Fruit fly (Drosophila melanogaster) S2 (cell line): ENCODE results near the gene CG31697.

ENCODE experiments used
- CG8478 ChIP-seq: fragments of >200 bp; optimal IDR thresholded peaks from 2 replicates; lab custom pipeline; 2018
- CTCF ChIP-seq, 2 experiments: fragments of >200 bp; optimal IDR thresholded peaks; 2 replicates each; lab custom pipeline; 2018

The CG31697 gene

DNA sequence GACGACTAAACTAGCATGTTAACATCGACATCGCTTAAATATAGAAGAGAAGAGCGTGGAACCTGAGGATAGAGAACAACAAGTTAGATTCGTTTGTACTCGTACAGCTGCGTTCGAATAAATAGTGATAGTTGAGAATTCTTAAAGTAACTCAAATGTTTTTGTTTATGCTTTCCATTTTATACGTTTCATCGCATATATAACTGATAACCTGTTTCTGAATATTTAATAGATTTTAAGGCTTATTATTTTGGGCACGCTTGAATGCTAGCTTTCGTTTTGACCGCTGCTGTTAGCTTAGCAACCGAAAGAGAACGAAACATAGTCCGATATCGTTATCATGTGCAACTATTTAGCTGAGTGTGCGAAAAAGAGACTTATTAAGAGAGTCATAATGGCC is 6.9 kb upstream of the CG31697 start:
- TF ChIP-seq CG8478 (no peak), CTCF (optimal IDR thresholded peaks at IDR 0.05; lab: Kevin White, UChicago) (no peak)

DNA sequence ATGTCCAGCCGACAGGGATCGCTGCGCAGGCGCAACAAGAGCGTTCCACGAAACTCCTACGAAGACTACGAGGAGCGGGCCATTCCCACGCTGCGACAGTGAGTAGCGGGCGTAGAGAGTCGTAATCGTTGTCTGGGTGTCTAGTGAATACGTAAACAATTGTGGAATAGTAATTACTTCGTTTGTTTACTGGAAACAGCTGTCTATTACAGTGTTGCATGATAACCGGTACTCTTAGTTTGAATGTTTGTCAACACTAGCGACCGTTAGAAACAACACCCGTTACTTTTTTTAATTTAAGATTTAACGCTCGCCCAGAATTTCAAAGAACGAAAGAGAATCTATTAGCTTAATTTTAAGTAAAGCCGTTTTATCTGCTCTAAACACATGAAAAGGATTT is 5.2 kb upstream of the CG31697 start, which contains the start of gene CG10165:
TSS of gene CG10165 (minus strand) at position 214 of the 400 bp plus-strand sequence.
- TF ChIP-seq CG8478: no peak
- TF ChIP-seq CTCF (optimal IDR thresholded peaks at IDR 0.05; lab: Kevin White, UChicago): no peak

DNA sequence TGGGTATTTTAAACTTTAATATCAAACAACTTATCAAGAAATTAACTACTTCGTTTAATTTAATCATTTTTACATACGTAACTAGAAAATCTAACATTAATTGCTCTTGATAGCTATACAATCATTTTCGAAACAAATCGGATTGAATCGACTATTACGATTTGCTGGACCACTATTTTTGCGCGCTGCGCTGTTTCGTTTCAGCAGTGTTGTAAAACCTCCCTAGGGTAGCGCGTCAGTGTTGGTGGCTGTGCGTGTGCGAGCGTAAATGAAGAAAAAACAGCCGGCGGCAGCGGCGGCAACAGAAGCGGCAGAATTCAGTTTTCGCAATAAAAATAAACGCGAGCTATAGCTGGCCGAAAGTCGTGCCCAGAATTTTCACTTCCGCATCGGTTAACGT is 2.0 kb upstream of the CG31697 start, which contains the start of gene CG33116:
TSS of gene CG33116 (plus strand) at position 233 of the 400 bp plus-strand sequence.
- no peak for TF ChIP-seq CTCF (optimal IDR thresholded peaks at IDR 0.05; lab: Kevin White, UChicago)
- no peak for TF ChIP-seq CG8478

DNA sequence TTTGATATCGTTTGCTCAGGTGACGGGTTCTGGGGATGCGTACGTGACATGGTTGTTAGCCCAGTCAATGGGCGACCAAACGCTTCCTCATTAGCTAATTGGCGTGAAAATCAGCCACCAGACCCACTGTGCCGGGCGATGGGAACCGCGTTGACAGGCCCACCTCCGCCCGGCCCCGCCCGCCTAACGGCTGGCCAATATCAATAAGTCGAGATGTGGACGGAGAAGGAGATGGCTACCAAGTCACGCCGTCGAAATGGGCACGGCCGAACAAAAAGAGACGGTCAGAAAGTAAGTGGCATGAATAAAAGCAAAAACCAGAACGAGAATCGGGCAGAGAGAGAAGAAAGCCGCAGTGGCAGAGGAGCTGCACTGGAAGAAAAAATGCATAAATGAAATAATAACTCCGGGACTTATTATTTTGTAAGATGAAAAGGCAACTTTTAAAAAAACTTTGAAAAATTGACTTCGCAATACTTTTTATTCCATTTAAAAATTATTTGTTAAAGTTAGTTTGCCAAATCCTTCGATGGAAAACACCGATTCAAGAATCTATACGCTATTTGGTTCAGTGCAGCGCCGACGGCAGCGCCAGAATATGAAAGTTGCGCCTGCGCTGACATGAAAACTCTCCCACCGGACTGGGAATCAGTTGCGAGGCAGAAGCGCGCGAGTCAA is 2.7 kb downstream of the CG31697 start, which contains the start of gene CG13082:
TSS of gene CG13082 (plus strand) at position 647 of the 678 bp plus-strand sequence.
- TF ChIP-seq CTCF (optimal IDR thresholded peaks at IDR 0.05; lab: Kevin White, UChicago): no peak
- TF ChIP-seq CG8478: no peak

DNA sequence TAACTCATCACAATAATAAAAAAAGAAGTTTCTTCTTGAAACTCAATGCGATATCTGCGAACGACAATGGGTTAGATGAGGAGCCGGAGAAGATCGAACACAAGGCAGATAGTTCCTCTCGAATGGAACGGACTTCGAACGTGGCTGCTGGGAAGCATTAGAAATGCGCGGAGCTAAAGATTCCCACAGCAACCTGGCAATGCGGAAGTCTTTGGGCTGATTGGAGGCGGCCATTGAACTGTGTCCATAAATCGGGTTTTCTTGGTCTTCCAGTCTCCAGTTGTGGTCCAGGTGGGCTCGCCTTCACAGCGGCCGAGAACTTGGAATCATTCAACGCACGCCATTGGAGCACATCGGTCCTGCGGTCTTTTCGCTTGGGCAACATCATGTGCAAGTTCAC is 5.1 kb downstream of the CG31697 start, which contains the start of gene CG13081:
TSS of gene CG13081 (plus strand) at position 301 of the 400 bp plus-strand sequence.
- no peak for TF ChIP-seq CTCF (optimal IDR thresholded peaks at IDR 0.05; lab: Kevin White, UChicago)

DNA sequence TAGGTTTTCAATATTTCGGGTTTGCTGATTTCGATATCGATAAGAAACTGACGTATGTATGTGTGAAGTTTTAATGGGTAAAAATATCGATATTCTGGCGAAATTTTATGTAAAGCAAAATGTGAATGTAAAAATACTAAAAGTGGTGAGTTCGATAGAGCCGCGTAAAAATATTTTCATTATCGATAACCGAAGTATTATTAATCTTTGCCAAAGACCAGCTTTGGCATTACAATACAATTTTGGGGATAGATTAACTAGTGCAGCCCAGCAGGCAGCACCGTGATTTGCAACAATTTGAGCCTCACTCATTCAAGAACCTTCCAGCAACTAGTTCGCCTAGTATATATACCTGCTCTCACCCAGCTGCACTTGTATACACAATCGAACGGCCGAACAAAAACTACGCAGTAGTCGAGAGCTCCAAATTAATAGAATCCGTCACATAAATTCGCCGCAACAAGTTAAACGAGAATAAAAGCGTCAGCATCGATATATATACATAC is 7.1 kb downstream of the CG31697 start:
- TF ChIP-seq CG8478 (no peak), CTCF (optimal IDR thresholded peaks at IDR 0.05; lab: Kevin White, UChicago) (no peak)

DNA sequence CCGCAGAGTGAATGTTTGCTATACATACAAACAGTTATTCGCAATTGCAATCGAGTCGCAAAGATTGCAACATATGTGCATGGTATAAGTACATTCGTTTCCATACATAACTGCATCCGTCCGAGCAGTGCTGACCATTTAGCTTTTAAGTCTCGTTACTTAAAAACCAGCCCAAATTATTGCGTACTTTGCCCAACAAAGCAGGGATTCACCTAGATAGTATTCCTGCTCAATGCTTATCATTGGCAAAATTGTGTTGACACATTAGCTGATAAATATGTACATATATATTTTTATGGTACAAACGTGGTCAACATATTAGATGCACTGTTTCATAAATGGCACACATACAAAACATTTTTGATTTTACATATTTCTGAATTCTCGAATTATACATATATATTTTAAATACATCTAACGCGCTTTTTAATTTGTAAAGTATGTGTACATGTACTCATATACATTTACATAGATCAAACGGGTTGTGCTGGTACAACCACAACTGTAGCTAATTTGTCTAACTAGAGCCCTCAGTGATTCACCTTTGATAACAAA is 7.8 kb downstream of the CG31697 start:
- TF ChIP-seq CG8478 (no peak), CTCF (optimal IDR thresholded peaks at IDR 0.05; lab: Kevin White, UChicago) (no peak)

DNA sequence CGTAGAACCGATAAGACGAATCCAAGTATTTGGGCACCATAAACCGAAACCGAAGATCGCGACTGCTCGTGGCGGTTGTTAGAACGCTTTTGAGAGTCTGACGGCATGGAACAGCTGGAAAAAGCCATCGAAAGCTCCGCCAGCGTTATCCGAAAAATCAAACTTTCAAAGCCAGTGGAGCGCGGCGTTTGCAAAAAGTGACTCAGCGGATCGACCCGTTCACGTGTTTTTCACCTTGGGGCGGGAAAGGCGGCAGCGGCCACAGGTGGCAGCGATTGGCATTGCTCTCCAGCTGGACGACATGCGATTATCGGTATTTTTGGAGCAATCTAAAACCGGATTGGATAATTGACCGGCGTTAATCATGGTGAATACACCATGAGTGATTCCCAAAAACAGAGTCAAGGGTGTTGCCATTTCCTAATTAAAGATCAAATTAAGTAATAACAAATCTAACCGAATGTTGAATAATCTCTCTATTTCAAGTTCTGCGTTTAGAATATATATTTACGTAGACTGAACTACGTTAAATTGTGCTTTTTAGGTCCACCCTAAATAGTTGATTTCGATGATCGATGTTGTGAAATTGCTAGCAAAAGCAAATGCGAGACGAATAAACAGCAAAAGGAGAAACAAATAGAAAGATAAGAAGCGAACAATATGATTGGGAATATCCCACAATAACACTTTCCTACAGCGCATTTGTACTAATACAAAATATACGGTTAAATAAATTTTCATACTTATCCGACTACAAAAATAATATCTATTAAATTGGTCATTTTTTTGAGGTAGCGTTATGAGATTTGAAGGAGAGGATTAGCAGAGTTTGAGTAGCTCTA is 11.8 kb downstream of the CG31697 start, which contains the start of gene CG10337:
TSS of gene CG10337 (minus strand) at position 91 of the 842 bp plus-strand sequence.
- no peak for TF ChIP-seq CTCF (optimal IDR thresholded peaks at IDR 0.05; lab: Kevin White, UChicago)
- no peak for TF ChIP-seq CG8478

DNA sequence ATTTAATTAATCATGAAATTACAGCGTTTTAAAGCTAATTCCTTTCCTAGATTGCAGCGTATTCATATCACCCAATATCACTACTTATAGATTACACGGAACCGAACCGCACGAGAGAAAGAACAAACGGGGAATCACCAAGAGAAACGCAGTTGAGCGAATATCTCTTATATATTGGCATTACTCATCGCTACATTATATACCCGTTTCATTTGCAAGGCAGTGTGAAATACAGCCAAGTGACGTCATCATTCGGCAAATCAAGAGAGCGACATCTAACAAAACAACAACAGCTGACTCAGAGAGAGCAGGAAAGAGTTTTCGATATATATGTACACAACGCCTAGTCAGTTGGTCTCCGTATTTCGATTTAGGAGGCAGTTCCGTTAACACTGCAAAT is 12.9 kb downstream of the CG31697 start, which contains the start of gene Tep4:
TSS of gene Tep4 (plus strand) at position 350 of the 400 bp plus-strand sequence.
- TF ChIP-seq CG8478: no peak
- no peak for TF ChIP-seq CTCF (optimal IDR thresholded peaks at IDR 0.05; lab: Kevin White, UChicago)

DNA sequence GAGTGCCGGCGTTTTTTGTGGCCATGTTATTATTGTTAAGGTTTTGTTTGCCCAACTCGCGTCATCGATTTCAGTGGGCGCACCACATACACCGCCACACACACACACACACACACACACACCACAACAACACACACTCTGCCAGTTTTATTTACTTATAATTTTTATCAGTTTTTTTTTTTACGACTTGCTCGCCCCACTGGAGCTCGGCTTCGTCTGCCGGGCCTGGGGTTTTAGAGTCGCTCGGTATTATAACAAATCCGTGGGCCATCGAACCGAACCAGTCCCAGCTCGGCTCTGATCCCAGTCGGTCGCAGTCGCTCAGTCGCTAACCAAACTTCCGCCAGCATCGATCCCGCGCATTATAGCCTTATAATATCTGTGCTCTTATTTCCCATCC is 14.2 kb downstream of the CG31697 start:
- TF ChIP-seq CG8478 (no peak), CTCF (optimal IDR thresholded peaks at IDR 0.05; lab: Kevin White, UChicago) (no peak)

DNA sequence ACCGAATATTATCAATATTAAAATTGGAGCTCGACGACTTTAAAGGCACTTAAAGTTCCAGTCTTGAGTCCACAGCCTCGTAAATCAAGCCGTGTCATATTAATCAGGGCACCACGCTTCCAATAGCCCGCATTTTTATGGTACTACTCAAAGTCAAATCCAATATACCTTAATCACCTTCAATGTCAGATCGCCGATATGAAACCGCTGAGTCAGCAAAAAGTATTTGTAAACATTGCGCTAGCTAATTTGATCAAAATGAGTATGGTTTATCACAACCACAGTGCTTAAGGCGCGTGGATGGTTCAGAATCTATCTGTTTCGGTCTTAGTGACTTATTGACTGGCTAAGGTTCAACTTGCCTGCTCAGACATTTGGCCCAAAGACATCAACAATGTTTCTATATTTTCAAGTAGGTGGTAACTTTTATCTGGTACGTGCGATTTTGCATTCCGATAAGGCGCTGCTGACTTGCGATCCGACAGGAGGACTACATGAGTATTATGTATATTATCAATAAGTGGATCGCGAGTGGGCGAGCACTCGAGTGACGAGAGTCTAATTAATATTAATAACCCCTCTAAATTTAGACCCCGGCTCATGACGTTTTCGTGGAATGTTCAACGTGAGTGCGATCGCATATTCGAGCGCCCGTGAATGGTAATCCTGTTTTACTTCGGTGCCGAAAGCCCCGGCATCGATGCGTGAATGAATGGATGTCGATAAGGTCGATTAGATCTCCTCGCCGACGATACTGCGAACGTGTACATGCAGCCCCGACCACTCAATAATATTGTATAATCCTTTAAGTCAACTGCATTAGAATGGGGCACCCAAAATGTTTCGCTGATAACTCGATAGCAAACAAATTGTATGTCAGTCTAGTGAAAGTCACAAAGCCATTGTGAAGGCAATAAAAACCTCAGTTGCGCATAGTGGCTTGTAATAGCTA is 28.1 kb downstream of the CG31697 start, which contains the start of gene CG13078:
TSS of gene CG13078 (plus strand) at position 902 of the 952 bp plus-strand sequence.
- no peak for TF ChIP-seq CTCF (optimal IDR thresholded peaks at IDR 0.05; lab: Kevin White, UChicago)
- TF ChIP-seq CG8478: no peak

DNA sequence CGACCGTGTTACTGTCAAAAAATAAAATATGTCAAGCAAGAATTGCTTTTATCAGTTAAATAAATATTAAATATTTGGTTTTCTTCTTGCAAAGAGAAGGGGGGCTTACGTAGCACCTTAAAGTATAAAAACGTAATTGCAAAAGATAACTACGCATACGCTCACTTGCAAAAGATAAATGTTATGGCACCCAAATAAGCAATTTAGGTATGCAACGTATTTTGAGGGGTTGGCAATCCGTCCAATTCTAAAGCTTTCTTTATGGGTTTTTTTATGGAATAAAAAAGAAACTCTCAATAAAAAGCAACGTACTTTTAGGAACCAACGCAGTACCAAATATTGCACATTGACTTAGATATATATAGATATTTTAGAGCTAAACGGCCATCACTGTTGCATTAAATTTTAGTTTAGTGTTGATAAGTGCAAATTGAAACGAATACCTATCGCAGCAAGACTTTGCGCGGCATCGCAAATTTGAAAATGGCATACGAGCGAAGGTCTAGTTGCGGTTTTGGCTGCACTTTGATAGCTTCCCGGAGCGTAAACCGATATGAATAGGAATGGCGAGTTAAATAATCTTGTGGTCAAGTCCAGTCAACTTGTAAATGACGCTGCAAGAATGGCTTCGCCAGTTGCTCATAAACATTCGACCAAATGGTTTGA is 30.1 kb downstream of the CG31697 start, which contains the start of gene CG13077:
TSS of gene CG13077 (plus strand) at position 631 of the 666 bp plus-strand sequence.
- TF ChIP-seq CTCF (optimal IDR thresholded peaks at IDR 0.05; lab: Kevin White, UChicago): no peak
- no peak for TF ChIP-seq CG8478

DNA sequence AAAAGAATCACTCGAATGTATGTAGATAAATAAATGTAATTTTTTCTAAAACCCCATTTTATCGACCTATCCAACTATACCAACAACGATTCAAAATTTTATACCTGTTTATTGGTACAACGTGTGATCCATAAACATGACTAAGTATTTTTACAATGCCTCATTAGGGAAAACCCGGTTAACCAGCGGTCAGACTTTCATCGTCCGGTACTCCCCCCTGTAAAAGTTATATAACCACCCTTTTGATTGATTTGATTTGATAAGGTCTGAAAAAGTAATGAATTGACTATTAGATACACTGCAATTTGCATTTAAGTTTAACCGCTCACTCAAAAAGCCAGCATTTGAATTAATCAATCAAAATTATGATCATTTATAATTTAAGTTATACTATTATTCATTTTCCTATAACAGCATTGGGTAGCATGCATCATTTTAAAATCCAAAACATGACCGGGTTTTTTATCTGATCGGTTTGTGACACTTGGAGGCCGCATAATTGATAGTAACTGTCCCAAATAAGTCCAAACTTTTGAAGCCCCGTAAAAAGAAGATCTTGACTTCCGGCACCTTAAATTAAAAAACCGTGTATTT is 32.2 kb downstream of the CG31697 start:
- TF ChIP-seq CTCF (optimal IDR thresholded peaks at IDR 0.05; lab: Kevin White, UChicago): no peak
